Fruit fly (Drosophila melanogaster): ENCODE data around the gene CG14810.
A peak's percentile ranks its signal among the peaks of the same experiment; 100 is the strongest.

Gene CG14810

dm6 chrX:1772626-1773025 lies 47.5 kb downstream of the CG14810 start (continued):
- TF ChIP-seq Awh (GFP tag; IDR thresholded peaks at IDR 0.05) (no peak), CG8388 (GFP tag; optimal IDR thresholded peaks at IDR 0.05) (no peak), onecut (GFP tag; IDR thresholded peaks at IDR 0.05) (0 out of 2 replicates have a peak, but pooled peaks have one; percentile 17), Blimp-1 (GFP tag; optimal IDR thresholded peaks at IDR 0.05) (no peak), CG6254 (GFP tag; optimal IDR thresholded peaks at IDR 0.05) (no peak), CG2116 (GFP tag; optimal IDR thresholded peaks at IDR 0.05) (peak; percentile 6), CG3847 (GFP tag; IDR thresholded peaks at IDR 0.05) (peak; percentile 43; the same call in 1 of the 2 replicates), amos (GFP tag; IDR thresholded peaks at IDR 0.05; ENCODE audit: partially characterized antibody) (peak; percentile 61; the same call in 1 of the 2 replicates), pb (GFP tag; optimal IDR thresholded peaks at IDR 0.05) (no peak), peb (GFP tag; IDR thresholded peaks at IDR 0.05) (no peak), knrl (GFP tag; IDR thresholded peaks at IDR 0.05; ENCODE audit: partially characterized antibody) (peak; percentile 51), CG11695 (GFP tag; IDR thresholded peaks at IDR 0.05) (no peak), Opbp (GFP tag; IDR thresholded peaks at IDR 0.05; ENCODE audit: partially characterized antibody) (peak; percentile 60; the same call in 2 of the 3 replicates), dm (GFP tag; optimal IDR thresholded peaks at IDR 0.05) (no peak), CG13894 (tag; optimal IDR thresholded peaks at IDR 0.05) (peak; percentile 35), Asciz (GFP tag; optimal IDR thresholded peaks at IDR 0.05) (no peak), trh (GFP tag; optimal IDR thresholded peaks at IDR 0.05) (no peak), BEAF-32 (GFP tag; optimal IDR thresholded peaks at IDR 0.05) (peak; percentile 62), CG7928 (GFP tag; optimal IDR thresholded peaks at IDR 0.05) (no peak), nerfin-2 (GFP tag; IDR thresholded peaks at IDR 0.05; ENCODE audit: partially characterized antibody) (no peak), luna (GFP tag; optimal IDR thresholded peaks at IDR 0.05) (no peak), CG14860 (GFP tag; IDR thresholded peaks at IDR 0.05; ENCODE audit: partially characterized antibody) (no peak), Dad (GFP tag; optimal IDR thresholded peaks at IDR 0.05) (no peak), h (optimal IDR thresholded peaks at IDR 0.05) (no peak), Deaf1 (tag; optimal IDR thresholded peaks at IDR 0.05) (peak; percentile 17), CG4360 (GFP tag; IDR thresholded peaks at IDR 0.05) (no peak), kni (GFP tag; optimal IDR thresholded peaks at IDR 0.05) (no peak), CG4617 (GFP tag; optimal IDR thresholded peaks at IDR 0.05; ENCODE audit: borderline replicate concordance) (no peak), CG2199 (GFP tag; IDR thresholded peaks at IDR 0.05) (peak; percentile 40; the same call in 1 of the 3 replicates), stwl (tag; optimal IDR thresholded peaks at IDR 0.05) (peak; percentile 77), tna (GFP tag; IDR thresholded peaks at IDR 0.05; ENCODE audit: partially characterized antibody) (no peak; the same call in 1 of the 2 replicates), CG15514 (GFP tag; optimal IDR thresholded peaks at IDR 0.05) (peak; percentile 63), Lim3 (GFP tag; IDR thresholded peaks at IDR 0.05) (no peak), CG15601 (tag; optimal IDR thresholded peaks at IDR 0.05) (no peak), unc-4 (GFP tag; IDR thresholded peaks at IDR 0.05; ENCODE audit: partially characterized antibody) (peak; percentile 65), Atf3 (GFP tag; optimal IDR thresholded peaks at IDR 0.05) (no peak), MBD-R2 (GFP tag; IDR thresholded peaks at IDR 0.05) (peak; percentile 61; the same call in 1 of the 2 replicates), ftz-f1 (GFP tag; optimal IDR thresholded peaks at IDR 0.05) (peak; percentile 6), CG7372 (GFP tag; IDR thresholded peaks at IDR 0.05) (no peak), aop (GFP tag; IDR thresholded peaks at IDR 0.05) (no peak), gt (GFP tag; IDR thresholded peaks at IDR 0.05) (no peak), chinmo (GFP tag; IDR thresholded peaks at IDR 0.05; ENCODE audit: partially characterized antibody) (peak; percentile 73; the same call in 2 of the 4 replicates), Xrp1 (GFP tag; IDR thresholded peaks at IDR 0.05) (no peak), CG34224 (GFP tag; IDR thresholded peaks at IDR 0.05; ENCODE audit: partially characterized antibody) (peak; percentile 56; the same call in 2 of the 3 replicates), HLHmδ (GFP tag; optimal IDR thresholded peaks at IDR 0.05) (peak; percentile 18), ato (GFP tag; IDR thresholded peaks at IDR 0.05; ENCODE audit: partially characterized antibody) (0 out of 2 replicates have a peak, but pooled peaks have one; percentile 12), Sin3A (optimal IDR thresholded peaks at IDR 0.05) (no peak), Dbx (GFP tag; IDR thresholded peaks at IDR 0.05) (no peak), CkIIα-i1 (GFP tag; IDR thresholded peaks at IDR 0.05) (no peak), CG1832 (GFP tag; optimal IDR thresholded peaks at IDR 0.05) (no peak)

Data from whole organism, embryonic.